Worm (Caenorhabditis elegans) whole organism, L1 larva: ENCODE results near the gene jhdm-1.

ENCODE experiments used
- C04F5.9 ChIP-seq: sonication (generic microtip); optimal IDR thresholded peaks from 2 replicates; lab custom pipeline; 2016; ENCODE audit warnings: missing genetic modification characterization, missing compliant biosample characterization
- C16A3.4 ChIP-seq: fragments of 150-350 bp; optimal IDR thresholded peaks from 2 replicates; lab custom pipeline; 2014; ENCODE audit warnings: missing biosample characterization, missing genetic modification characterization
- Y116A8C.19 ChIP-seq: sonication (generic microtip); optimal IDR thresholded peaks from 2 replicates; lab custom pipeline; 2016; ENCODE audit warnings: missing compliant biosample characterization, missing genetic modification characterization, borderline replicate concordance
- aha-1 ChIP-seq: fragments of 150-350 bp; optimal IDR thresholded peaks from 2 replicates; lab custom pipeline; 2014; ENCODE audit warnings: missing biosample characterization, missing genetic modification characterization
- alr-1 ChIP-seq: fragments of 200-800 bp; sonication (Bioruptor generic); optimal IDR thresholded peaks from 2 replicates; lab custom pipeline; 2018; ENCODE audit warnings: borderline replicate concordance, mild to moderate bottlenecking, missing genetic modification characterization, missing compliant biosample characterization
- aly-2 ChIP-seq: fragments of 150-350 bp; optimal IDR thresholded peaks from 2 replicates; lab custom pipeline; 2014; ENCODE audit warnings: missing biosample characterization, missing genetic modification characterization
- blmp-1 ChIP-seq: fragments of 150-350 bp; optimal IDR thresholded peaks from 2 replicates; lab custom pipeline; 2014; ENCODE audit warnings: missing biosample characterization, missing genetic modification characterization
- ceh-90 ChIP-seq: sonication (generic microtip); optimal IDR thresholded peaks from 2 replicates; lab custom pipeline; 2016; ENCODE audit warnings: missing genetic modification characterization, missing compliant biosample characterization
- dpl-1 ChIP-seq, 3 experiments: fragments of 150-350 bp in 2 of 3; sonication (generic microtip) in 1 of 3; optimal IDR thresholded peaks; 2 replicates each; lab custom pipeline; 2014 to 2017; ENCODE audit warnings: missing biosample characterization in 3 of 3, missing genetic modification characterization in 3 of 3, missing genetic modification reagents in 3 of 3
- efl-1 ChIP-seq, 4 experiments: fragments of 150-350 bp; optimal IDR thresholded peaks in 3 of 4; peaks in 1 of 4; 1 replicate in 1 of 4; 2 replicates in 3 of 4; lab custom pipeline; 2014; ENCODE audit warnings: missing biosample characterization in 2 of 4, missing genetic modification characterization in 2 of 4, missing genetic modification reagents in 2 of 4
- efl-3 ChIP-seq: fragments of 200-800 bp; sonication (Bioruptor generic); optimal IDR thresholded peaks from 2 replicates; lab custom pipeline; 2018; ENCODE audit warnings: mild to moderate bottlenecking, missing genetic modification characterization, missing compliant biosample characterization
- elt-2 ChIP-seq: sonication (generic microtip); optimal IDR thresholded peaks from 2 replicates; lab custom pipeline; 2016; ENCODE audit warnings: missing genetic modification characterization, mild to moderate bottlenecking, inconsistent platforms, missing compliant biosample characterization, missing genetic modification reagents
- elt-3 ChIP-seq, 6 experiments: fragments of 150-350 bp in 1 of 6; sonication (generic microtip); optimal IDR thresholded peaks; 2 replicates each; lab custom pipeline; 2017 to 2018; ENCODE audit warnings: missing biosample characterization in 6 of 6, missing genetic modification characterization in 6 of 6, inconsistent platforms in 1 of 6
- ets-5 ChIP-seq: fragments of 200-800 bp; sonication (Bioruptor generic); IDR thresholded peaks from 2 replicates; pipeline ENCODE4 v1.3.6; 2022; ENCODE audit warnings: missing genetic modification characterization, missing compliant biosample characterization
- fkh-8 ChIP-seq: sonication (generic microtip); optimal IDR thresholded peaks from 2 replicates; lab custom pipeline; 2016; ENCODE audit warnings: mild to moderate bottlenecking, missing genetic modification characterization, missing compliant biosample characterization
- grh-1 ChIP-seq: fragments of 200-800 bp; sonication (Bioruptor generic); IDR thresholded peaks from 2 replicates; pipeline ENCODE4 v1.3.6; 2022; ENCODE audit warnings: missing genetic modification reagents, missing genetic modification characterization, missing compliant biosample characterization
- lin-13 ChIP-seq: fragments of 150-350 bp; optimal IDR thresholded peaks from 2 replicates; lab custom pipeline; 2014; ENCODE audit warnings: missing biosample characterization, missing genetic modification reagents, missing genetic modification characterization
- lin-14 ChIP-seq: fragments of 200-800 bp; sonication (Bioruptor generic); optimal IDR thresholded peaks from 2 replicates; lab custom pipeline; 2018; ENCODE audit warnings: mild to moderate bottlenecking, missing genetic modification characterization, moderate library complexity, missing compliant biosample characterization
- lin-15B ChIP-seq: fragments of 150-350 bp; sonication (generic microtip); optimal IDR thresholded peaks from 3 replicates; lab custom pipeline; 2014; ENCODE audit warnings: missing biosample characterization, missing genetic modification characterization
- lin-35 ChIP-seq, 2 experiments: fragments of 150-350 bp; optimal IDR thresholded peaks; 2 replicates each; lab custom pipeline; 2014; ENCODE audit warnings: missing biosample characterization in 2 of 2, missing genetic modification characterization in 2 of 2, missing genetic modification reagents in 2 of 2
- lin-39 ChIP-seq: fragments of 150-350 bp; optimal IDR thresholded peaks from 2 replicates; lab custom pipeline; 2014; ENCODE audit warnings: missing biosample characterization, missing genetic modification reagents, missing genetic modification characterization
- lsy-2 ChIP-seq, 2 experiments: fragments of 150-350 bp; optimal IDR thresholded peaks; 2 replicates each; lab custom pipeline; 2014; ENCODE audit warnings: missing biosample characterization in 2 of 2, missing genetic modification characterization in 2 of 2
- mep-1 ChIP-seq: fragments of 150-350 bp; optimal IDR thresholded peaks from 2 replicates; lab custom pipeline; 2014; ENCODE audit warnings: missing biosample characterization, missing genetic modification characterization
- nhr-19 ChIP-seq: fragments of 200-800 bp; sonication (Bioruptor generic); conservative IDR thresholded peaks from 2 replicates; pipeline ENCODE4 v1.3.6; 2022; ENCODE audit warnings: missing genetic modification characterization, missing compliant biosample characterization
- nhr-237 ChIP-seq: fragments of 150-350 bp; optimal IDR thresholded peaks from 2 replicates; lab custom pipeline; 2014; ENCODE audit warnings: missing biosample characterization, missing genetic modification characterization
- nhr-28 ChIP-seq: fragments of 150-350 bp; optimal IDR thresholded peaks from 2 replicates; lab custom pipeline; 2014; ENCODE audit warnings: missing biosample characterization, missing genetic modification characterization
- nhr-71 ChIP-seq: sonication (generic microtip); optimal IDR thresholded peaks from 2 replicates; lab custom pipeline; 2016; ENCODE audit warnings: mild to moderate bottlenecking, missing genetic modification characterization, moderate library complexity, missing compliant biosample characterization
- nhr-90 ChIP-seq: sonication (generic microtip); optimal IDR thresholded peaks from 2 replicates; lab custom pipeline; 2016; ENCODE audit warnings: mild to moderate bottlenecking, missing genetic modification characterization, missing compliant biosample characterization; ENCODE audit not compliant: poor library complexity
- skn-1 ChIP-seq: fragments of 150-350 bp; optimal IDR thresholded peaks from 2 replicates; lab custom pipeline; 2014; ENCODE audit warnings: missing biosample characterization, missing genetic modification characterization
- snu-23 ChIP-seq: sonication (generic microtip); optimal IDR thresholded peaks from 2 replicates; lab custom pipeline; 2016; ENCODE audit warnings: missing genetic modification characterization, missing compliant biosample characterization
- sptf-1 ChIP-seq: fragments of 150-350 bp; optimal IDR thresholded peaks from 2 replicates; lab custom pipeline; 2014; ENCODE audit warnings: missing biosample characterization, missing genetic modification characterization
- sup-37 ChIP-seq: fragments of 200-800 bp; sonication (Bioruptor generic); optimal IDR thresholded peaks from 2 replicates; lab custom pipeline; 2018; ENCODE audit warnings: mild to moderate bottlenecking, missing genetic modification characterization, missing compliant biosample characterization
- tbx-2 ChIP-seq: sonication (generic microtip); optimal IDR thresholded peaks from 2 replicates; lab custom pipeline; 2016; ENCODE audit warnings: missing genetic modification characterization, missing compliant biosample characterization
- tlp-1 ChIP-seq: fragments of 150-350 bp; optimal IDR thresholded peaks from 2 replicates; lab custom pipeline; 2014; ENCODE audit warnings: missing biosample characterization, missing genetic modification characterization
- unc-62 ChIP-seq: fragments of 150-350 bp; optimal IDR thresholded peaks from 2 replicates; lab custom pipeline; 2014; ENCODE audit warnings: missing biosample characterization, missing genetic modification reagents, missing genetic modification characterization
- unc-86 ChIP-seq: sonication (generic microtip); optimal IDR thresholded peaks from 2 replicates; lab custom pipeline; 2016; ENCODE audit warnings: missing genetic modification characterization, missing compliant biosample characterization
- vab-15 ChIP-seq: sonication (generic microtip); optimal IDR thresholded peaks from 2 replicates; lab custom pipeline; 2017; ENCODE audit warnings: missing genotype, mild to moderate bottlenecking, missing genetic modification characterization, missing compliant biosample characterization
- zag-1 ChIP-seq: fragments of 150-350 bp; optimal IDR thresholded peaks from 2 replicates; lab custom pipeline; 2014; ENCODE audit warnings: missing biosample characterization, missing genetic modification characterization
- zip-4 ChIP-seq: fragments of 200-800 bp; sonication (Bioruptor generic); optimal IDR thresholded peaks from 2 replicates; lab custom pipeline; 2018; ENCODE audit warnings: mild to moderate bottlenecking, missing genetic modification characterization, moderate library complexity, missing compliant biosample characterization
- ztf-4 ChIP-seq: fragments of 150-350 bp; optimal IDR thresholded peaks from 2 replicates; lab custom pipeline; 2014; ENCODE audit warnings: missing biosample characterization, missing genetic modification characterization

Gene jhdm-1

DNA sequence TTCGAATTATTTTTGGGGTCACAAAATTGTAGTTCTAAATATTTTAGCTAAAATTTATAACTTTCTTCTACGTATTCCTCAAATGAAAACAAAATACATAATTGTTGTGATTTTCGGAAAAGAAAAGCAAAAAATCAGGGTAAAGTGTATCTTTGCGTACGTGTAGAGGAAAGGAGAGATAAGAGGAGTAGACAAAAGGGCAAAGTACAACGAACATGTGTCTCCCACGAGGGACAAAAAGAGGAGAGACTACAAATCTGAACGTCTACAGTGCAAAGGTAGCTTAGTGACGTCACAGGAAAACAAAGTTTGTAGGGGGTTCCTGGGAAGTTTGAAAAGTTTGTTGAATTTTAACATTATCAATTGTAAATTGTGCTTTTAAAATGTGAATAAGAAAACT lies 6.8 kb upstream of the jhdm-1 start (continued):
- TF ChIP-seq efl-1 (optimal IDR thresholded peaks at IDR 0.05; lab: Kevin White, UChicago) (peak in 1 of 2 experiments; percentile 1), efl-1 (GFP tag; optimal IDR thresholded peaks at IDR 0.05 in 1 of 2; lab: Kevin White, UChicago) (no peak), dpl-1 (GFP tag; optimal IDR thresholded peaks at IDR 0.05; lab: Kevin White, UChicago) (peak in 2 of 3 experiments; percentile 17 to 36), nhr-90 (peak; percentile 45), skn-1 (tag; lab: Kevin White, UChicago) (no peak), grh-1 (GFP tag; lab: Robert Waterston, UW) (no peak), vab-15 (tag; lab: Kevin White, UChicago) (no peak)

DNA sequence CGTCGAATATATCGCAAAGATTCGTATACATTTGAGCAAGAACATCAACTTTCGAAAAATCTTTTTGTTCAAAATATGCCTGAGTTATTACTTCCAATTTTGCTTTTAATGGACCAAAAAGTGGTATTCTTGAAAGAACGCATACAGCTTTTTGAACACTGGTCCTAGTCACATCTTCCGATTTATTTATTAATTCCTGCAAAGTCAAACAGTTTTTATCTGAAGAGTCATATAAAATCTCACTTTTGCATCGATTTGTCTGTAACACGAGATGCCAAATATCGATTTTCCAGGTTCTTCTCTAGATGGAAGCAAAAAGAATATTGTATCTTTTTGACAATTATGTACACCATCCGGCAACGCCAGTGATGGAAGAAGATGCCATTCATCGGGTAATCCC lies 4.4 kb upstream of the jhdm-1 start:
- TF ChIP-seq mep-1 (tag; lab: Kevin White, UChicago) (no peak), efl-1 (optimal IDR thresholded peaks at IDR 0.05; lab: Kevin White, UChicago) (no peak), efl-1 (GFP tag; optimal IDR thresholded peaks at IDR 0.05 in 1 of 2; lab: Kevin White, UChicago) (peak in 1 of 2 experiments; percentile 12), fkh-8 (tag; lab: Kevin White, UChicago) (no peak)

DNA sequence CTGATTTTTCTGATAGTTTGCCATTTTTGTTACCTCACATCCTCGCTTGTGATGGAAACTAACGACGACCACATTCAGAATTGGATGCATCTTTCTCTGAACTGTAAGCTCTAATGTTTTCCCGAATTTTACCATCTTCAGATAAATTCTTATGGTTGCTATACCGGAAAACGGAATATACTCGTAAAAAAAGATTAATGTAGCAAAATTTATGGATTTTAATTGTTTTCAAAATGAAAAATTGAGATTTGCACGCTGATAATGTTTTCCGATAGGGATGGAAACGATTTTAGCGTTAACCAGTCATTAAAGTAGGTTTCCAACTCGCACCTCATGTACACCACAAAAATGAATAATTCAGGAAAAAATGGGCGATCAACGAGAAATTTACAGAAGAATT lies 3.7 kb upstream of the jhdm-1 start, which contains the start of gene T26A5.6:
T26A5.6 (minus strand) TSS at position 101 of the 400 bp plus-strand sequence.
- TF ChIP-seq efl-3 (GFP tag; lab: Kevin White, UChicago) (no peak), aha-1 (tag; lab: Kevin White, UChicago) (no peak), C16A3.4 (tag; lab: Kevin White, UChicago) (no peak), lin-15B (tag; lab: Kevin White, UChicago) (no peak), nhr-28 (tag; lab: Kevin White, UChicago) (no peak), sptf-1 (tag; lab: Kevin White, UChicago) (no peak), zag-1 (tag; lab: Kevin White, UChicago) (no peak), sup-37 (GFP tag; lab: Kevin White, UChicago) (no peak), elt-2 (no peak), unc-62 (GFP tag; lab: Kevin White, UChicago) (no peak), zip-4 (GFP tag; lab: Kevin White, UChicago) (no peak), snu-23 (GFP tag; lab: Kevin White, UChicago) (no peak)
- TF ChIP-seq, all 84 proteins: peak for 0

DNA sequence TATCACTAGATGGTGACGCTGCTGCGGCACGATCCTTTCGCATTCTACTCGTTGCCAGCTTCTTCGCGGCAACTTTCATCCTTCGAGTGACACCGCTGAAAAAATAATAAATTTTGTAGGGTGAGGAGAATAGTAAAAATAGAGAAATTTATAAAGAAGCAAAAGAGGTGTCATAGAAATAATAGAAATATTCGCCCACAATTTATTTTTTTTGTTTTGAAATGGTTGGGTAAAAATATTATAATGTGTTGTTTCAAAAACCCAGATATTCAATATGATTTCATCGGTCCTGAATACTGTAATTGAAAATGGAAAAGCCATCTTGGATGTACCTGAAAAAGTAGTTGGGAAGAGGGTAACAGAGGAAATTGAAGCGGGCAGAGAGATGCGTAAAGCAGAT lies 2.0 kb upstream of the jhdm-1 start, which contains the start of gene set-1:
set-1 (minus strand) TSS at position 101 of the 400 bp plus-strand sequence.
- TF ChIP-seq vab-15 (tag; lab: Kevin White, UChicago) (no peak), grh-1 (GFP tag; lab: Robert Waterston, UW) (no peak), ceh-90 (tag; lab: Kevin White, UChicago) (no peak), aly-2 (no peak), tlp-1 (tag; lab: Kevin White, UChicago) (no peak), ztf-4 (tag; lab: Kevin White, UChicago) (no peak), skn-1 (tag; lab: Kevin White, UChicago) (no peak), lin-39 (tag; lab: Kevin White, UChicago) (no peak), ets-5 (GFP tag; lab: Robert Waterston, UW) (no peak), tbx-2 (tag; lab: Kevin White, UChicago) (no peak), elt-3 (tag; optimal IDR thresholded peaks at IDR 0.05; lab: Kevin White, UChicago) (no peak), unc-86 (tag; lab: Kevin White, UChicago) (no peak), C04F5.9 (tag; lab: Kevin White, UChicago) (no peak), elt-2 (no peak), efl-1 (optimal IDR thresholded peaks at IDR 0.05; lab: Kevin White, UChicago) (no peak), efl-1 (GFP tag; optimal IDR thresholded peaks at IDR 0.05 in 1 of 2; lab: Kevin White, UChicago) (no peak)

DNA sequence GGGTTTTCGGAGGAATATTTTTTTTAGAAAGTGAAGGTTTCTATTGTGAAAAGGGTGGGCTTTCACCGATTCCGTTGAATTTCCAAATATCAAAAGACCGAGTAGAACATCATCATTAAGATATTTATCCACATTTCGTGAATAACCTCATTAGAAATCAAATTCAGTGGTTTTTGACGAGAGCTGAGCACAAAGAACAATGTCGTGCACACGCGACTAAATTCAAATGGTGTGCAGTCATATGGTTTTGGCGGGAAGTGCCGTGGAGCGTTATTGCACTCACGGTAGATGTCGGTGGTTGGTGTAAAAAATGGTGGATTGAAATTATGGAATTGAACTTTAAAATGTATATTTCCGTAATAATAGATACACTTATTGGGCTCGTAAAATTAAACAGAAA lies 1.6 kb upstream of the jhdm-1 start:
- TF ChIP-seq nhr-237 (tag; lab: Kevin White, UChicago): no peak
- peak; percentile 60 for TF ChIP-seq blmp-1 (tag; lab: Kevin White, UChicago)
- no peak for TF ChIP-seq Y116A8C.19 (tag; lab: Kevin White, UChicago)
- no peak for TF ChIP-seq nhr-19 (GFP tag; lab: Robert Waterston, UW)
- peak; percentile 20 to 76 (median 64) for TF ChIP-seq dpl-1 (GFP tag; optimal IDR thresholded peaks at IDR 0.05; lab: Kevin White, UChicago)
- TF ChIP-seq aha-1 (tag; lab: Kevin White, UChicago): no peak
- no peak for TF ChIP-seq lin-13 (GFP tag; lab: Kevin White, UChicago)
- TF ChIP-seq nhr-71 (tag; lab: Kevin White, UChicago): peak; percentile 19
- TF ChIP-seq efl-1 (optimal IDR thresholded peaks at IDR 0.05; lab: Kevin White, UChicago): peak; percentile 38 to 75
- peak; percentile 53 to 94 for TF ChIP-seq efl-1 (GFP tag; optimal IDR thresholded peaks at IDR 0.05 in 1 of 2; lab: Kevin White, UChicago)
- peak; percentile 29 to 54 for TF ChIP-seq lin-35 (GFP tag; optimal IDR thresholded peaks at IDR 0.05; lab: Kevin White, UChicago)
- no peak for TF ChIP-seq alr-1 (tag; lab: Kevin White, UChicago)
- peak; percentile 16 for TF ChIP-seq lin-14
- peak in 1 of 2 experiments; percentile 31 for TF ChIP-seq lsy-2 (tag; optimal IDR thresholded peaks at IDR 0.05; lab: Kevin White, UChicago)
